Fruit fly (Drosophila melanogaster) whole organism, embryonic: Measurements from ENCODE around the gene CG1764.
A peak's percentile ranks its signal among the peaks of the same experiment; 100 is the strongest.

Source experiments
- Adf1 ChIP-seq: fragments of 200-800 bp; sonication (Bioruptor generic); IDR thresholded peaks from 2 replicates; pipeline ENCODE4 v1.3.6; 2022; ENCODE audit warnings: missing biosample characterization, missing genetic modification characterization
- Aef1 ChIP-seq: fragments of 200-800 bp; sonication (Bioruptor generic); IDR thresholded peaks from 3 replicates; pipeline ENCODE4 v1.3.6; 2022; ENCODE audit warnings: missing biosample characterization, missing genetic modification characterization
- Bgb ChIP-seq: fragments of 200-800 bp; sonication (Bioruptor generic); IDR thresholded peaks from 2 replicates; pipeline ENCODE4 v1.3.6; 2022; ENCODE audit warnings: missing biosample characterization, missing genetic modification characterization; ENCODE audit not compliant: partially characterized antibody
- CG10321 ChIP-seq: fragments of 200-800 bp; sonication (Bioruptor generic); IDR thresholded peaks from 2 replicates; pipeline ENCODE4 v1.3.6; 2022; ENCODE audit warnings: missing biosample characterization, missing genetic modification characterization
- CG10543 ChIP-seq: fragments of 200-800 bp; sonication (Bioruptor generic); optimal IDR thresholded peaks from 3 replicates; lab custom pipeline; 2017; ENCODE audit warnings: missing biosample characterization, mild to moderate bottlenecking, missing genetic modification characterization, moderate library complexity
- CG11560 ChIP-seq: fragments of 200-800 bp; sonication (Bioruptor generic); IDR thresholded peaks from 3 replicates; pipeline ENCODE4 v1.3.6; 2022; ENCODE audit warnings: missing biosample characterization, missing genetic modification characterization
- CG12391 ChIP-seq: fragments of 200-800 bp; sonication (Bioruptor generic); optimal IDR thresholded peaks from 3 replicates; lab custom pipeline; 2018; ENCODE audit warnings: missing biosample characterization, mild to moderate bottlenecking, missing genetic modification characterization, moderate library complexity
- CG13775 ChIP-seq: fragments of 200-800 bp; sonication (Bioruptor generic); optimal IDR thresholded peaks from 3 replicates; lab custom pipeline; 2017; ENCODE audit warnings: missing biosample characterization, mild to moderate bottlenecking, missing genetic modification characterization
- CG2116 ChIP-seq: fragments of 200-800 bp; sonication (Bioruptor generic); optimal IDR thresholded peaks from 3 replicates; lab custom pipeline; 2018; ENCODE audit warnings: missing biosample characterization, mild to moderate bottlenecking, missing genetic modification characterization
- CG2129 ChIP-seq: fragments of 200-800 bp; sonication (Bioruptor generic); IDR thresholded peaks from 2 replicates; pipeline ENCODE4 v1.3.6; 2022; ENCODE audit warnings: missing biosample characterization, missing genetic modification characterization; ENCODE audit not compliant: partially characterized antibody
- CG2199 ChIP-seq: fragments of 200-800 bp; sonication (Bioruptor generic); IDR thresholded peaks from 3 replicates; pipeline ENCODE4 v1.3.6; 2022; ENCODE audit warnings: missing biosample characterization, missing genetic modification characterization
- CG30431 ChIP-seq: fragments of 200-800 bp; sonication (Bioruptor generic); optimal IDR thresholded peaks from 2 replicates; lab custom pipeline; 2017; ENCODE audit warnings: missing biosample characterization, missing genetic modification characterization
- CG33213 ChIP-seq: fragments of 200-800 bp; sonication (Bioruptor generic); optimal IDR thresholded peaks from 3 replicates; lab custom pipeline; 2016; ENCODE audit warnings: missing biosample characterization, missing genetic modification characterization
- CG3847 ChIP-seq: fragments of 200-800 bp; sonication (Bioruptor generic); IDR thresholded peaks from 2 replicates; pipeline ENCODE4 v1.3.6; 2022; ENCODE audit warnings: missing biosample characterization, missing genetic modification characterization
- CG3995 ChIP-seq: fragments of 200-800 bp; sonication (Bioruptor generic); optimal IDR thresholded peaks from 3 replicates; lab custom pipeline; 2016; ENCODE audit warnings: missing biosample characterization, missing genetic modification characterization
- CG4707 ChIP-seq: fragments of 200-800 bp; sonication (Bioruptor generic); optimal IDR thresholded peaks from 2 replicates; lab custom pipeline; 2018; ENCODE audit warnings: missing biosample characterization, mild to moderate bottlenecking, missing genetic modification characterization, moderate library complexity
- CG6683 ChIP-seq: fragments of 200-800 bp; sonication (Bioruptor generic); optimal IDR thresholded peaks from 2 replicates; lab custom pipeline; 2017; ENCODE audit warnings: missing biosample characterization, mild to moderate bottlenecking, missing genetic modification characterization, missing genetic modification reagents
- CG6813 ChIP-seq: fragments of 200-800 bp; sonication (Bioruptor generic); optimal IDR thresholded peaks from 2 replicates; lab custom pipeline; 2017; ENCODE audit warnings: missing biosample characterization, missing genetic modification characterization, mild to moderate bottlenecking, moderate library complexity, missing genetic modification reagents
- CG8765 ChIP-seq: fragments of 200-800 bp; sonication (Bioruptor generic); IDR thresholded peaks from 2 replicates; pipeline ENCODE4 v1.3.6; 2022; ENCODE audit warnings: missing biosample characterization, missing genetic modification characterization
- Camta ChIP-seq: fragments of 200-800 bp; sonication (Bioruptor generic); optimal IDR thresholded peaks from 2 replicates; lab custom pipeline; 2016; ENCODE audit warnings: missing biosample characterization, missing genetic modification characterization
- Deaf1 ChIP-seq: fragments of 200-800 bp; optimal IDR thresholded peaks from 3 replicates; lab custom pipeline; 2019; ENCODE audit warnings: missing biosample characterization, mild to moderate bottlenecking, missing genetic modification characterization, moderate library complexity
- Drgx ChIP-seq: fragments of 200-800 bp; sonication (Bioruptor generic); IDR thresholded peaks from 2 replicates; pipeline ENCODE4 v1.3.6; 2022; ENCODE audit warnings: missing biosample characterization, missing genetic modification characterization
- HLH54F ChIP-seq: fragments of 200-800 bp; sonication (Bioruptor generic); optimal IDR thresholded peaks from 3 replicates; lab custom pipeline; 2016; ENCODE audit warnings: missing biosample characterization, missing genetic modification characterization
- HmgD ChIP-seq: fragments of 200-800 bp; sonication (Bioruptor generic); optimal IDR thresholded peaks from 3 replicates; lab custom pipeline; 2016; ENCODE audit warnings: missing biosample characterization, missing genetic modification characterization
- NC2α ChIP-seq: fragments of 200-800 bp; sonication (Bioruptor generic); optimal IDR thresholded peaks from 2 replicates; lab custom pipeline; 2016; ENCODE audit warnings: missing biosample characterization, missing genetic modification characterization
- NfI ChIP-seq: fragments of 200-800 bp; sonication (Bioruptor generic); optimal IDR thresholded peaks from 3 replicates; lab custom pipeline; 2018; ENCODE audit warnings: missing biosample characterization, mild to moderate bottlenecking, missing genetic modification characterization, moderate library complexity
- ato ChIP-seq: fragments of 200-800 bp; sonication (Bioruptor generic); IDR thresholded peaks from 2 replicates; pipeline ENCODE4 v1.3.6; 2022; ENCODE audit warnings: missing biosample characterization, missing genetic modification characterization; ENCODE audit not compliant: partially characterized antibody
- btn ChIP-seq: fragments of 200-800 bp; sonication (Bioruptor generic); optimal IDR thresholded peaks from 2 replicates; lab custom pipeline; 2016; ENCODE audit warnings: missing biosample characterization, missing genetic modification characterization
- cato ChIP-seq: fragments of 200-800 bp; sonication (Bioruptor generic); optimal IDR thresholded peaks from 2 replicates; lab custom pipeline; 2016; ENCODE audit warnings: missing biosample characterization, missing genetic modification characterization, borderline replicate concordance
- chinmo ChIP-seq: fragments of 200-800 bp; sonication (Bioruptor generic); IDR thresholded peaks from 4 replicates; pipeline ENCODE4 v1.3.6; 2022; ENCODE audit warnings: missing biosample characterization, missing genetic modification characterization; ENCODE audit not compliant: partially characterized antibody
- crol ChIP-seq: fragments of 200-800 bp; sonication (Bioruptor generic); IDR thresholded peaks from 2 replicates; pipeline ENCODE4 v1.3.6; 2022; ENCODE audit warnings: missing biosample characterization, missing genetic modification characterization
- dan ChIP-seq: fragments of 200-800 bp; sonication (Bioruptor generic); IDR thresholded peaks from 2 replicates; pipeline ENCODE4 v1.3.6; 2022; ENCODE audit warnings: missing biosample characterization, missing genetic modification characterization
- dimm ChIP-seq: fragments of 200-800 bp; sonication (Bioruptor generic); IDR thresholded peaks from 2 replicates; pipeline ENCODE4 v1.3.6; 2022; ENCODE audit warnings: missing biosample characterization, missing genetic modification characterization
- emc ChIP-seq: fragments of 200-800 bp; sonication (Bioruptor generic); optimal IDR thresholded peaks from 2 replicates; lab custom pipeline; 2016; ENCODE audit warnings: missing biosample characterization, missing genetic modification characterization
- fd64A ChIP-seq: fragments of 200-800 bp; sonication (Bioruptor generic); optimal IDR thresholded peaks from 3 replicates; lab custom pipeline; 2018; ENCODE audit warnings: missing biosample characterization, mild to moderate bottlenecking, missing genetic modification characterization
- lola ChIP-seq, 3 experiments: fragments of >200 bp in 2 of 3; fragments of 200-800 bp in 1 of 3; sonication (Bioruptor generic) in 1 of 3; optimal IDR thresholded peaks; 2 replicates each; lab custom pipeline; 2017 to 2019; ENCODE audit warnings: missing biosample characterization in 3 of 3, missing genetic modification characterization in 3 of 3, mild to moderate bottlenecking in 1 of 3, moderate library complexity in 1 of 3
- lov ChIP-seq, 2 experiments: fragments of 200-800 bp in 1 of 2; fragments of >200 bp in 1 of 2; sonication (Bioruptor generic) in 1 of 2; IDR thresholded peaks in 1 of 2; optimal IDR thresholded peaks in 1 of 2; 2 replicates in 1 of 2; 3 replicates in 1 of 2; pipeline versions ENCODE4 v1.3.6 to Lab custom; 2017 to 2022; ENCODE audit warnings: missing biosample characterization in 1 of 2, missing genetic modification characterization in 1 of 2
- luna ChIP-seq: fragments of 200-800 bp; sonication (Bioruptor generic); optimal IDR thresholded peaks from 2 replicates; lab custom pipeline; 2016; ENCODE audit warnings: missing biosample characterization, missing genetic modification characterization
- mirr ChIP-seq: fragments of 200-800 bp; sonication (Bioruptor generic); optimal IDR thresholded peaks from 3 replicates; lab custom pipeline; 2018; ENCODE audit warnings: missing biosample characterization, mild to moderate bottlenecking, missing genetic modification characterization
- pfk ChIP-seq: fragments of 200-800 bp; sonication (Bioruptor generic); optimal IDR thresholded peaks from 2 replicates; lab custom pipeline; 2018; ENCODE audit warnings: missing biosample characterization, mild to moderate bottlenecking, missing genetic modification characterization, moderate library complexity
- pum ChIP-seq: fragments of 200-800 bp; sonication (Bioruptor generic); optimal IDR thresholded peaks from 2 replicates; lab custom pipeline; 2016; ENCODE audit warnings: missing biosample characterization, missing genetic modification characterization
- ranshi ChIP-seq: fragments of 200-800 bp; sonication (Bioruptor generic); IDR thresholded peaks from 2 replicates; pipeline ENCODE4 v1.3.6; 2022; ENCODE audit warnings: missing biosample characterization, missing genetic modification characterization
- rib ChIP-seq: fragments of 200-800 bp; sonication (Bioruptor generic); IDR thresholded peaks from 2 replicates; pipeline ENCODE4 v1.3.6; 2022; ENCODE audit warnings: missing biosample characterization, missing genetic modification characterization
- sisA ChIP-seq: fragments of 200-800 bp; sonication (Bioruptor generic); IDR thresholded peaks from 2 replicates; pipeline ENCODE4 v1.3.6; 2022; ENCODE audit warnings: missing biosample characterization, missing genetic modification characterization
- ssp ChIP-seq: fragments of 200-800 bp; sonication (Bioruptor generic); IDR thresholded peaks from 2 replicates; pipeline ENCODE4 v1.3.6; 2022; ENCODE audit warnings: missing biosample characterization, missing genetic modification characterization
- toy ChIP-seq: fragments of 200-800 bp; sonication (Bioruptor generic); IDR thresholded peaks from 2 replicates; pipeline ENCODE4 v1.3.6; 2022; ENCODE audit warnings: missing biosample characterization, missing genetic modification characterization
- tx ChIP-seq: fragments of 200-800 bp; sonication (Bioruptor generic); optimal IDR thresholded peaks from 2 replicates; lab custom pipeline; 2016; ENCODE audit warnings: missing biosample characterization, missing genetic modification characterization
- vnd ChIP-seq: fragments of 200-800 bp; sonication (Bioruptor generic); IDR thresholded peaks from 3 replicates; pipeline ENCODE4 v1.3.6; 2022; ENCODE audit warnings: missing biosample characterization, missing genetic modification characterization; ENCODE audit not compliant: partially characterized antibody
- z ChIP-seq: fragments of 200-800 bp; sonication (Bioruptor generic); IDR thresholded peaks from 3 replicates; pipeline ENCODE4 v1.3.6; 2022; ENCODE audit warnings: missing biosample characterization, missing genetic modification characterization
- zen2 ChIP-seq: fragments of 200-800 bp; sonication (Bioruptor generic); IDR thresholded peaks from 3 replicates; pipeline ENCODE4 v1.3.6; 2022; ENCODE audit warnings: missing biosample characterization, missing genetic modification characterization; ENCODE audit not compliant: partially characterized antibody

The CG1764 gene

DNA sequence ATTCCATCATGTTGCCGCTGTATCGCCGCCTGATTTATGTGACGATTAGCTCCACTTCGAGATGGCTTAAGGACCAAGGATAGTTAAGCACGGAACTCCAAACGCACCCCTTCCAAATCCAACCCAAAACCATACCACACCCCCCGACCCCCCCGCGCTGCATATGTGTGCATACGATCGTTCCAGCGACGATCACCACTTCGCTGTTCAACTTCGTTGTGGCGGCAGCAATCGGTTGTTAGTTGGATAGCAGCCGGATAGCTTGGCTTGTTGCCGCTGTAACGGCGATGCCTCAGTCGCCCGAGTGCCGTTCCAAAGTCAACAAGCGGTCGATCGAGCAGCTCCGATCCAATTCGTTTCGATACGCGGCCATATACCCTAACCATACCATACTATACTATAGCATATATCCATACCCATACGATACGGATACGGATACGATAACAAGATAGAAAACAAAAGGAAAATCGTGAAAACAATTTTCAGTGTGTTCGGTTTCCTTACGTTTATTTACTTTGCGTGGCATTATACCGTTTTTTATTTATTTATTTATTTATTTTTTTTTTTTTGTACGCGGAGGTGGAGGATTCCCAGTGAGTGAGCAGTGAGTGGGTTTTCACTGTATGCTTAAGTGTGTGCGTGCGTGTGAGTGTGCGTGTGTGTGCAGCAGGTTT lies 12.7 kb upstream of the CG1764 start (continued):
- TF ChIP-seq ato (GFP tag; lab: Robert Waterston, UW): no peak
- no peak for TF ChIP-seq lov (optimal IDR thresholded peaks at IDR 0.05; lab: Kevin White, UChicago)
- no peak for TF ChIP-seq lov (GFP tag; IDR thresholded peaks at IDR 0.05; lab: Robert Waterston, UW)
- no peak for TF ChIP-seq btn
- TF ChIP-seq ranshi (GFP tag; lab: Robert Waterston, UW): no peak
- no peak for TF ChIP-seq CG3995 (GFP tag; lab: Kevin White, UChicago)
- TF ChIP-seq lola (GFP tag; optimal IDR thresholded peaks at IDR 0.05; lab: Kevin White, UChicago): no peak
- TF ChIP-seq Adf1: no peak
- TF ChIP-seq rib (GFP tag; lab: Robert Waterston, UW): no peak
- no peak for TF ChIP-seq fd64A (GFP tag; lab: Kevin White, UChicago)
- TF ChIP-seq NfI (GFP tag; lab: Kevin White, UChicago): no peak
- no peak for TF ChIP-seq HLH54F
- TF ChIP-seq vnd: no peak
- TF ChIP-seq CG33213 (GFP tag; lab: Kevin White, UChicago): no peak
- TF ChIP-seq sisA: no peak
- 0 out of 3 replicates have a peak, but pooled peaks have one; percentile 42 for TF ChIP-seq CG2199
- no peak for TF ChIP-seq pfk (GFP tag; lab: Kevin White, UChicago)
- TF ChIP-seq CG8765: no peak
- peak; percentile 94 for TF ChIP-seq Deaf1
- TF ChIP-seq emc (GFP tag; lab: Kevin White, UChicago): no peak
- no peak for TF ChIP-seq Aef1 (GFP tag; lab: Robert Waterston, UW)
- TF ChIP-seq CG10321 (GFP tag; lab: Robert Waterston, UW): no peak
- TF ChIP-seq ssp (GFP tag; lab: Robert Waterston, UW): no peak
- TF ChIP-seq Bgb (GFP tag; lab: Robert Waterston, UW): peak; percentile 24; the same call in 1 of the 2 replicates
- no peak for TF ChIP-seq CG3847 (GFP tag; lab: Robert Waterston, UW)
- TF ChIP-seq HmgD (GFP tag; lab: Kevin White, UChicago): no peak
- no peak for TF ChIP-seq CG6813 (GFP tag; lab: Kevin White, UChicago)
- 0 out of 4 replicates have a peak, but pooled peaks have one; percentile 57 for TF ChIP-seq chinmo (GFP tag; lab: Robert Waterston, UW)
- TF ChIP-seq CG10543 (GFP tag; lab: Kevin White, UChicago): peak; percentile 23
- TF ChIP-seq NC2α (GFP tag; lab: Kevin White, UChicago): no peak
- TF ChIP-seq toy (GFP tag; lab: Robert Waterston, UW): no peak
- TF ChIP-seq CG30431: no peak
- no peak for TF ChIP-seq CG2116
- no peak for TF ChIP-seq dan (GFP tag; lab: Robert Waterston, UW)
- no peak for TF ChIP-seq CG4707 (GFP tag; lab: Kevin White, UChicago)
- peak; percentile 85 for TF ChIP-seq crol (GFP tag; lab: Robert Waterston, UW)
- TF ChIP-seq cato (GFP tag; lab: Kevin White, UChicago): no peak
- TF ChIP-seq Camta: no peak
- TF ChIP-seq CG6683 (GFP tag; lab: Kevin White, UChicago): no peak
- TF ChIP-seq dimm (GFP tag; lab: Robert Waterston, UW): no peak
- no peak for TF ChIP-seq CG13775 (GFP tag; lab: Kevin White, UChicago)
- TF ChIP-seq tx: no peak
- TF ChIP-seq zen2 (GFP tag; lab: Robert Waterston, UW): no peak
- TF ChIP-seq luna (GFP tag; lab: Kevin White, UChicago): no peak
- TF ChIP-seq Drgx: peak; percentile 15; the same call in 1 of the 2 replicates
- no peak for TF ChIP-seq pum (GFP tag; lab: Kevin White, UChicago)
- TF ChIP-seq mirr (GFP tag; lab: Kevin White, UChicago): peak; percentile 21
- TF ChIP-seq z (GFP tag; lab: Robert Waterston, UW): no peak
- TF ChIP-seq CG12391 (tag; lab: Kevin White, UChicago): no peak
- no peak for TF ChIP-seq CG11560 (tag; lab: Robert Waterston, UW)
- TF ChIP-seq CG2129 (GFP tag; lab: Robert Waterston, UW): no peak
